Worm (Caenorhabditis elegans) whole organism, early embryonic: ENCODE data around the gene nduf-2.2.

ENCODE experiments used
- B0310.2 ChIP-seq: sonication (generic microtip); optimal IDR thresholded peaks from 2 replicates; lab custom pipeline; 2016; ENCODE audit warnings: mild to moderate bottlenecking, missing genetic modification characterization, missing compliant biosample characterization
- F13C5.2 ChIP-seq: sonication (generic microtip); optimal IDR thresholded peaks from 2 replicates; lab custom pipeline; 2017; ENCODE audit warnings: mild to moderate bottlenecking, missing genetic modification characterization, inconsistent platforms, missing compliant biosample characterization
- aly-1 ChIP-seq: sonication (generic microtip); optimal IDR thresholded peaks from 2 replicates; lab custom pipeline; 2016; ENCODE audit warnings: missing genetic modification characterization, missing compliant biosample characterization
- ama-1 ChIP-seq: fragments of 150-350 bp; optimal IDR thresholded peaks from 2 replicates; lab custom pipeline; 2014
- ceh-13 ChIP-seq: fragments of 200-800 bp; sonication (Bioruptor generic); optimal IDR thresholded peaks from 2 replicates; lab custom pipeline; 2018; ENCODE audit warnings: mild to moderate bottlenecking, missing genetic modification characterization, missing compliant biosample characterization
- ceh-36 ChIP-seq: sonication (generic microtip); optimal IDR thresholded peaks from 2 replicates; lab custom pipeline; 2016; ENCODE audit warnings: missing genetic modification characterization, inconsistent platforms, missing compliant biosample characterization
- ets-7 ChIP-seq: sonication (generic microtip); optimal IDR thresholded peaks from 2 replicates; lab custom pipeline; 2016; ENCODE audit warnings: missing genotype, missing genetic modification characterization, missing compliant biosample characterization
- flt-1 ChIP-seq: fragments of 200-800 bp; sonication (Bioruptor generic); IDR thresholded peaks from 2 replicates; pipeline ENCODE4 v1.3.6; 2022; ENCODE audit warnings: missing genetic modification characterization, missing compliant biosample characterization
- hmbx-1 ChIP-seq: sonication (generic microtip); optimal IDR thresholded peaks from 2 replicates; lab custom pipeline; 2016; ENCODE audit warnings: mild to moderate bottlenecking, missing genetic modification characterization, missing compliant biosample characterization
- hmg-4 ChIP-seq: fragments of 200-800 bp; sonication (Bioruptor generic); optimal IDR thresholded peaks from 2 replicates; lab custom pipeline; 2018; ENCODE audit warnings: mild to moderate bottlenecking, missing genetic modification characterization, missing compliant biosample characterization
- hnd-1 ChIP-seq: sonication (generic microtip); optimal IDR thresholded peaks from 2 replicates; lab custom pipeline; 2016; ENCODE audit warnings: missing genetic modification characterization, missing compliant biosample characterization
- pes-1 ChIP-seq: fragments of 200-800 bp; sonication (Bioruptor generic); IDR thresholded peaks from 2 replicates; pipeline ENCODE4 v1.3.6; 2022; ENCODE audit warnings: missing genetic modification reagents, missing genetic modification characterization, missing compliant biosample characterization
- scrt-1 ChIP-seq: fragments of 200-800 bp; sonication (Bioruptor generic); IDR thresholded peaks from 2 replicates; pipeline ENCODE4 v1.3.6; 2022; ENCODE audit warnings: missing genetic modification characterization, missing compliant biosample characterization
- sea-1 ChIP-seq: fragments of 200-800 bp; sonication (Bioruptor generic); conservative IDR thresholded peaks from 2 replicates; pipeline ENCODE4 v1.3.6; 2022; ENCODE audit warnings: missing genetic modification characterization, missing compliant biosample characterization
- tbx-11 ChIP-seq: fragments of 200-800 bp; sonication (Bioruptor generic); IDR thresholded peaks from 2 replicates; pipeline ENCODE4 v1.3.6; 2022; ENCODE audit warnings: missing genetic modification characterization, missing compliant biosample characterization
- tbx-37 ChIP-seq: fragments of 200-800 bp; sonication (Bioruptor generic); conservative IDR thresholded peaks from 2 replicates; pipeline ENCODE4 v1.3.6; 2022; ENCODE audit warnings: missing genetic modification reagents, missing genetic modification characterization, missing compliant biosample characterization
- tra-4 ChIP-seq: sonication (generic microtip); optimal IDR thresholded peaks from 2 replicates; lab custom pipeline; 2017; ENCODE audit warnings: missing genetic modification characterization, missing compliant biosample characterization

The nduf-2.2 gene

ce11 chrIII:6488916-6489315, 23.9 kb downstream of the nduf-2.2 start:
- no peak for TF ChIP-seq hmg-4 (GFP tag; lab: Kevin White, UChicago)
- TF ChIP-seq sea-1 (GFP tag; lab: Robert Waterston, UW): no peak
- no peak for TF ChIP-seq pes-1 (GFP tag; lab: Robert Waterston, UW)
- TF ChIP-seq tbx-11 (GFP tag; lab: Robert Waterston, UW): no peak
- no peak for TF ChIP-seq ceh-36 (tag; lab: Kevin White, UChicago)
- TF ChIP-seq aly-1: no peak
- no peak for TF ChIP-seq hmbx-1 (tag; lab: Kevin White, UChicago)
- no peak for TF ChIP-seq tbx-37 (GFP tag; lab: Robert Waterston, UW)
- TF ChIP-seq flt-1 (GFP tag; lab: Robert Waterston, UW): no peak
- no peak for TF ChIP-seq scrt-1 (GFP tag; lab: Robert Waterston, UW)
- TF ChIP-seq ceh-13 (GFP tag; lab: Kevin White, UChicago): no peak
- no peak for TF ChIP-seq F13C5.2 (tag; lab: Kevin White, UChicago)
- TF ChIP-seq B0310.2 (tag; lab: Kevin White, UChicago): no peak
- no peak for TF ChIP-seq ets-7
- TF ChIP-seq hnd-1: no peak
- no peak for TF ChIP-seq tra-4 (tag; lab: Kevin White, UChicago)
- no peak for TF ChIP-seq ama-1

- TF ChIP-seq B0310.2 (tag; lab: Kevin White, UChicago) (no peak), flt-1 (GFP tag; lab: Robert Waterston, UW) (no peak), ceh-36 (tag; lab: Kevin White, UChicago) (no peak), ceh-13 (GFP tag; lab: Kevin White, UChicago) (no peak), ama-1 (no peak)
Observed at ce11 chrIII:6489493-6489892, 24.5 kb downstream of the nduf-2.2 start, which contains the start of gene rpt-3. Gene rpt-3 (plus strand): TSS chrIII:6489793.

- TF ChIP-seq hmbx-1 (tag; lab: Kevin White, UChicago) (no peak), tbx-11 (GFP tag; lab: Robert Waterston, UW) (no peak), aly-1 (no peak), ama-1 (no peak), sea-1 (GFP tag; lab: Robert Waterston, UW) (no peak), ceh-13 (GFP tag; lab: Kevin White, UChicago) (no peak), pes-1 (GFP tag; lab: Robert Waterston, UW) (no peak), flt-1 (GFP tag; lab: Robert Waterston, UW) (no peak), hmg-4 (GFP tag; lab: Kevin White, UChicago) (no peak), tra-4 (tag; lab: Kevin White, UChicago) (no peak), B0310.2 (tag; lab: Kevin White, UChicago) (no peak), ceh-36 (tag; lab: Kevin White, UChicago) (no peak)
Observed at ce11 chrIII:6490989-6491388, 26.0 kb downstream of the nduf-2.2 start.

ce11 chrIII:6492807-6493206, 27.8 kb downstream of the nduf-2.2 start, which contains the start of gene srb-11:
Gene srb-11 (minus strand): TSS chrIII:6492907.
- TF ChIP-seq scrt-1 (GFP tag; lab: Robert Waterston, UW) (no peak), pes-1 (GFP tag; lab: Robert Waterston, UW) (no peak), tbx-37 (GFP tag; lab: Robert Waterston, UW) (no peak), hmg-4 (GFP tag; lab: Kevin White, UChicago) (no peak), ceh-36 (tag; lab: Kevin White, UChicago) (no peak), ama-1 (no peak), flt-1 (GFP tag; lab: Robert Waterston, UW) (no peak), sea-1 (GFP tag; lab: Robert Waterston, UW) (no peak), B0310.2 (tag; lab: Kevin White, UChicago) (no peak), F13C5.2 (tag; lab: Kevin White, UChicago) (no peak), ceh-13 (GFP tag; lab: Kevin White, UChicago) (no peak), tbx-11 (GFP tag; lab: Robert Waterston, UW) (no peak), tra-4 (tag; lab: Kevin White, UChicago) (no peak)

ce11 chrIII:6495191-6495723, 30.2 kb downstream of the nduf-2.2 start, which contains the start of gene F23F12.13:
Gene F23F12.13 (plus strand): TSS chrIII:6495673.
- TF ChIP-seq hmg-4 (GFP tag; lab: Kevin White, UChicago): no peak
- TF ChIP-seq hnd-1: no peak
- TF ChIP-seq F13C5.2 (tag; lab: Kevin White, UChicago): no peak
- no peak for TF ChIP-seq hmbx-1 (tag; lab: Kevin White, UChicago)
- TF ChIP-seq tra-4 (tag; lab: Kevin White, UChicago): no peak
- TF ChIP-seq ama-1: no peak
- TF ChIP-seq scrt-1 (GFP tag; lab: Robert Waterston, UW): no peak
- no peak for TF ChIP-seq sea-1 (GFP tag; lab: Robert Waterston, UW)
- TF ChIP-seq ceh-36 (tag; lab: Kevin White, UChicago): no peak
- no peak for TF ChIP-seq B0310.2 (tag; lab: Kevin White, UChicago)
- no peak for TF ChIP-seq ceh-13 (GFP tag; lab: Kevin White, UChicago)
- no peak for TF ChIP-seq tbx-37 (GFP tag; lab: Robert Waterston, UW)
- no peak for TF ChIP-seq tbx-11 (GFP tag; lab: Robert Waterston, UW)

- TF ChIP-seq tra-4 (tag; lab: Kevin White, UChicago) (no peak), sea-1 (GFP tag; lab: Robert Waterston, UW) (no peak), scrt-1 (GFP tag; lab: Robert Waterston, UW) (no peak), flt-1 (GFP tag; lab: Robert Waterston, UW) (no peak), tbx-37 (GFP tag; lab: Robert Waterston, UW) (no peak), hnd-1 (no peak), tbx-11 (GFP tag; lab: Robert Waterston, UW) (no peak), ceh-36 (tag; lab: Kevin White, UChicago) (no peak), ets-7 (no peak), pes-1 (GFP tag; lab: Robert Waterston, UW) (no peak), ama-1 (no peak), aly-1 (no peak), hmg-4 (GFP tag; lab: Kevin White, UChicago) (no peak), hmbx-1 (tag; lab: Kevin White, UChicago) (no peak), ceh-13 (GFP tag; lab: Kevin White, UChicago) (no peak), F13C5.2 (tag; lab: Kevin White, UChicago) (no peak), B0310.2 (tag; lab: Kevin White, UChicago) (no peak)
Observed at ce11 chrIII:6498176-6498575, 33.2 kb downstream of the nduf-2.2 start, which contains the start of gene sdz-15. Gene sdz-15 (plus strand): TSS chrIII:6498476.
